Fruit fly (Drosophila melanogaster) whole organism, wandering third instar larva: ENCODE results near the gene CG43993.

Experiments used
- Abd-B ChIP-seq: fragments of >200 bp; optimal IDR thresholded peaks from 2 replicates; lab custom pipeline; 2017; ENCODE audit warnings: missing biosample characterization, missing genetic modification characterization
- CG32264 ChIP-seq: fragments of 200-800 bp; sonication (Bioruptor generic); optimal IDR thresholded peaks from 2 replicates; lab custom pipeline; 2016; ENCODE audit warnings: missing biosample characterization, missing genetic modification characterization
- CG9705 ChIP-seq: fragments of 200-800 bp; sonication (Bioruptor generic); optimal IDR thresholded peaks from 2 replicates; lab custom pipeline; 2018; ENCODE audit warnings: missing biosample characterization, mild to moderate bottlenecking, missing genetic modification characterization
- CrebA ChIP-seq: fragments of 200-800 bp; sonication (Bioruptor generic); optimal IDR thresholded peaks from 2 replicates; lab custom pipeline; 2016; ENCODE audit warnings: missing biosample characterization, mild to moderate bottlenecking, missing genetic modification characterization, borderline replicate concordance
- Dif ChIP-seq: fragments of 200-275, 200-300 bp; sonication (Bioruptor generic); optimal IDR thresholded peaks from 2 replicates; lab custom pipeline; 2018; ENCODE audit warnings: missing biosample characterization, missing genetic modification characterization; ENCODE audit not compliant: partially characterized antibody
- GATAd ChIP-seq: sonication (Bioruptor generic); optimal IDR thresholded peaks from 2 replicates; lab custom pipeline; 2016; ENCODE audit warnings: missing biosample characterization, missing genetic modification characterization
- HLH106 ChIP-seq: fragments of 200-800 bp; optimal IDR thresholded peaks from 3 replicates; lab custom pipeline; 2019; ENCODE audit warnings: missing biosample characterization, mild to moderate bottlenecking, missing genetic modification characterization, moderate library complexity
- Hnf4 ChIP-seq: fragments of 200-800 bp; sonication (Bioruptor generic); optimal IDR thresholded peaks from 2 replicates; lab custom pipeline; 2016; ENCODE audit warnings: missing biosample characterization, mild to moderate bottlenecking, missing genetic modification characterization
- Hr83 ChIP-seq: fragments of 200-300 bp; sonication (Bioruptor generic); optimal IDR thresholded peaks from 2 replicates; lab custom pipeline; 2016; ENCODE audit warnings: missing biosample characterization, mild to moderate bottlenecking, missing genetic modification characterization, moderate library complexity; ENCODE audit not compliant: poor library complexity, severe bottlenecking
- Jra ChIP-seq: sonication (Bioruptor generic); optimal IDR thresholded peaks from 2 replicates; lab custom pipeline; 2016; ENCODE audit warnings: missing biosample characterization, missing genetic modification characterization
- Myc ChIP-seq: fragments of >200 bp; optimal IDR thresholded peaks from 2 replicates; lab custom pipeline; 2017
- OdsH ChIP-seq: fragments of 200-800 bp; sonication (Bioruptor generic); optimal IDR thresholded peaks from 2 replicates; lab custom pipeline; 2016; ENCODE audit warnings: missing biosample characterization, mild to moderate bottlenecking, missing genetic modification characterization
- Rel ChIP-seq, 2 experiments: fragments of 200-800 bp; sonication (Bioruptor generic) in 1 of 2; optimal IDR thresholded peaks; 2 replicates in 1 of 2; 3 replicates in 1 of 2; lab custom pipeline; 2016 to 2019; ENCODE audit warnings: mild to moderate bottlenecking in 2 of 2, missing biosample characterization in 2 of 2, missing genetic modification characterization in 2 of 2, moderate library complexity in 1 of 2
- Sp1 ChIP-seq: fragments of 200-800 bp; sonication (Bioruptor generic); optimal IDR thresholded peaks from 3 replicates; lab custom pipeline; 2019; ENCODE audit warnings: missing biosample characterization, mild to moderate bottlenecking, missing genetic modification characterization, moderate library complexity
- Vsx2 ChIP-seq: fragments of 200-300, 225-300 bp; sonication (Bioruptor generic); optimal IDR thresholded peaks from 2 replicates; lab custom pipeline; 2018; ENCODE audit warnings: missing biosample characterization, missing genetic modification characterization; ENCODE audit not compliant: partially characterized antibody
- br ChIP-seq: fragments of 200-800 bp; sonication (Bioruptor generic); optimal IDR thresholded peaks from 2 replicates; lab custom pipeline; 2016; ENCODE audit warnings: missing biosample characterization, missing genetic modification characterization
- brk ChIP-seq: fragments of 200-800 bp; sonication (Bioruptor generic); optimal IDR thresholded peaks from 2 replicates; lab custom pipeline; 2016; ENCODE audit warnings: missing biosample characterization, mild to moderate bottlenecking, missing genetic modification characterization
- dl ChIP-seq, 2 experiments: fragments of 175-275, 200-275 bp in 1 of 2; fragments of 200-275 bp in 1 of 2; sonication (Bioruptor generic); optimal IDR thresholded peaks; lab custom pipeline; 2018; ENCODE audit warnings: mild to moderate bottlenecking in 2 of 2, missing biosample characterization in 2 of 2, missing genetic modification characterization in 2 of 2, moderate library complexity in 2 of 2; ENCODE audit not compliant: partially characterized antibody in 2 of 2, insufficient read depth in 1 of 2
- dmrt93B ChIP-seq: fragments of 200-800 bp; sonication (Bioruptor generic); optimal IDR thresholded peaks from 2 replicates; lab custom pipeline; 2018; ENCODE audit warnings: missing biosample characterization, mild to moderate bottlenecking, missing genetic modification characterization
- dsf ChIP-seq: sonication (Bioruptor generic); optimal IDR thresholded peaks from 2 replicates; lab custom pipeline; 2016; ENCODE audit warnings: missing biosample characterization, missing genetic modification characterization, borderline replicate concordance
- ey ChIP-seq: fragments of 200-800 bp; sonication (Bioruptor generic); optimal IDR thresholded peaks from 2 replicates; lab custom pipeline; 2016; ENCODE audit warnings: missing biosample characterization, missing genetic modification characterization
- foxo ChIP-seq, 2 experiments: fragments of 200-800 bp; sonication (Bioruptor generic); optimal IDR thresholded peaks; 2 replicates in 1 of 2; 3 replicates in 1 of 2; lab custom pipeline; 2016 to 2017; ENCODE audit warnings: missing biosample characterization in 2 of 2, missing genetic modification characterization in 2 of 2
- fru ChIP-seq: fragments of 200-800 bp; sonication (Bioruptor generic); optimal IDR thresholded peaks from 3 replicates; lab custom pipeline; 2016; ENCODE audit warnings: missing biosample characterization, mild to moderate bottlenecking, missing genetic modification characterization
- h ChIP-seq: fragments of 200-800 bp; sonication (Bioruptor generic); optimal IDR thresholded peaks from 3 replicates; lab custom pipeline; 2016; ENCODE audit warnings: missing biosample characterization, mild to moderate bottlenecking, missing genetic modification characterization
- lola ChIP-seq: fragments of >200 bp; optimal IDR thresholded peaks from 2 replicates; lab custom pipeline; 2017; ENCODE audit warnings: missing biosample characterization, missing genetic modification characterization
- pan ChIP-seq: fragments of >200 bp; optimal IDR thresholded peaks from 2 replicates; lab custom pipeline; 2017
- psq ChIP-seq: fragments of 200-800 bp; sonication (Bioruptor generic); optimal IDR thresholded peaks from 3 replicates; lab custom pipeline; 2017; ENCODE audit warnings: missing biosample characterization, mild to moderate bottlenecking, missing genetic modification characterization, moderate library complexity
- rgr ChIP-seq: fragments of 200-800 bp; sonication (Bioruptor generic); optimal IDR thresholded peaks from 3 replicates; lab custom pipeline; 2016; ENCODE audit warnings: missing biosample characterization, mild to moderate bottlenecking, missing genetic modification characterization
- sage ChIP-seq: fragments of 200-800 bp; sonication (Bioruptor generic); optimal IDR thresholded peaks from 2 replicates; lab custom pipeline; 2016; ENCODE audit warnings: missing biosample characterization, mild to moderate bottlenecking, missing genetic modification characterization
- sv ChIP-seq: fragments of 200-800 bp; sonication (Bioruptor generic); optimal IDR thresholded peaks from 3 replicates; lab custom pipeline; 2016; ENCODE audit warnings: missing biosample characterization, missing genetic modification characterization
- tai ChIP-seq: sonication (Bioruptor generic); optimal IDR thresholded peaks from 2 replicates; lab custom pipeline; 2016; ENCODE audit warnings: missing biosample characterization, missing genetic modification characterization
- usp ChIP-seq: fragments of >200 bp; optimal IDR thresholded peaks from 2 replicates; lab custom pipeline; 2017; ENCODE audit warnings: missing biosample characterization, missing genetic modification characterization
- woc ChIP-seq: sonication (Bioruptor generic); optimal IDR thresholded peaks from 2 replicates; lab custom pipeline; 2016; ENCODE audit warnings: missing biosample characterization, mild to moderate bottlenecking, missing genetic modification characterization

CG43993 gene

DNA sequence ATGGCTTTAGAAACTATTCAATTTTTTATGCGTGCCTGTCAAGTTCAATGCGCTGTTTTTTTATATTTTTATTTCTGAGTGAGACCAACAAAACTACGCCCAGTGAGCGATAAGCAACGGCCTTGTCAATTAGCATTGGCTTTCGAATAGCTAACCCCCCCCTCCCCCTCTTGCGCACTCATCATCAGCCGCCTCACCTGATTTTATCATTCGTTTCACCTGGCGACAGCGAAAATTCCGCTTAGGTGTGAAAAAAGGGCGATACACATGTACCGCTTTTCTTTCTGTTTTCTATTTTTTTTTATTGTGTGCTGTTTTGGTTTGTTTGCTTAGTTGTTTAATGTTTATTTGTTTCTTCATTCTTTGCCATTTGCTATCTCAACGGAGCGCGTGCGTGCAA lies 42.6 kb downstream of the CG43993 start:
- TF ChIP-seq Abd-B (GFP tag; lab: Kevin White, UChicago) (no peak), h (GFP tag; lab: Kevin White, UChicago) (no peak), br (GFP tag; lab: Kevin White, UChicago) (no peak), woc (GFP tag; lab: Kevin White, UChicago) (no peak), lola (no peak), Dif (GFP tag; lab: Kevin White, UChicago) (no peak), Rel (GFP tag; optimal IDR thresholded peaks at IDR 0.05; lab: Kevin White, UChicago) (no peak), Rel (tag; optimal IDR thresholded peaks at IDR 0.05; lab: Kevin White, UChicago) (no peak), sage (GFP tag; lab: Kevin White, UChicago) (no peak), Hr83 (GFP tag; lab: Kevin White, UChicago) (no peak), GATAd (GFP tag; lab: Kevin White, UChicago) (no peak), brk (GFP tag; lab: Kevin White, UChicago) (no peak), Myc (lab: Kevin White, UChicago) (no peak), Jra (no peak), Hnf4 (GFP tag; lab: Kevin White, UChicago) (no peak), CG9705 (GFP tag; lab: Kevin White, UChicago) (no peak)

dm6 chr3L:12076312-12076711 lies 44.0 kb downstream of the CG43993 start:
- TF ChIP-seq Abd-B (GFP tag; lab: Kevin White, UChicago) (no peak), foxo (GFP tag; optimal IDR thresholded peaks at IDR 0.05; lab: Kevin White, UChicago) (no peak), dsf (no peak), Myc (lab: Kevin White, UChicago) (no peak), sage (GFP tag; lab: Kevin White, UChicago) (no peak), usp (GFP tag; lab: Kevin White, UChicago) (no peak), sv (GFP tag; lab: Kevin White, UChicago) (no peak), psq (no peak), pan (no peak), CG9705 (GFP tag; lab: Kevin White, UChicago) (no peak), tai (no peak), Jra (no peak), Hr83 (GFP tag; lab: Kevin White, UChicago) (no peak), Vsx2 (no peak), CG32264 (GFP tag; lab: Kevin White, UChicago) (no peak), GATAd (GFP tag; lab: Kevin White, UChicago) (no peak), fru (GFP tag; lab: Kevin White, UChicago) (no peak)

DNA sequence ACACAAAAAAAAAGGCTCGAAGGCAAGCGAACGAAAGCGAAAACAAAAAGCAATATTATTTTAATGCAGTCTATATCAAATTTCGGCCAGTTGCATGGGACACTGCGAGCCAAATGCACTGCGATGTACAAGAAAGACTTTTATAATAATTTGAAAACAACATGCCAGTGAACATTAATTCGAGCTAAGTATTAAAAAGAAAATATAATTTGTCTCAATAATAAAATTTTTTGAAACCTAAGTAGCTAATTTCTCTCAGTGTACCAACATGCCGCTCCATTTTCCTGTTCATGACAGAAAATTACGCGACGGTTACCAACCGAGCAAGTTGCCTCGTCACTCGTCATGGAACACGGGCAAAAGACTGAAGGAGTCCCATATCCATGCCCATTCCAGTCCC lies 45.0 kb downstream of the CG43993 start:
- TF ChIP-seq CrebA (GFP tag; lab: Kevin White, UChicago): no peak
- peak; percentile 27 for TF ChIP-seq brk (GFP tag; lab: Kevin White, UChicago)
- TF ChIP-seq fru (GFP tag; lab: Kevin White, UChicago): peak; percentile 74
- TF ChIP-seq dl (GFP tag; optimal IDR thresholded peaks at IDR 0.05; lab: Kevin White, UChicago; ENCODE audit: insufficient read depth in 1 of 2, partially characterized antibody in 2 of 2): no peak
- peak; percentile 51 for TF ChIP-seq woc (GFP tag; lab: Kevin White, UChicago)
- no peak for TF ChIP-seq dsf
- peak; percentile 80 for TF ChIP-seq h (GFP tag; lab: Kevin White, UChicago)
- TF ChIP-seq Hnf4 (GFP tag; lab: Kevin White, UChicago): peak; percentile 36
- TF ChIP-seq pan: no peak
- peak; percentile 62 for TF ChIP-seq Sp1 (GFP tag; lab: Kevin White, UChicago)
- TF ChIP-seq OdsH (GFP tag; lab: Kevin White, UChicago): peak; percentile 62
- peak; percentile 29 for TF ChIP-seq sv (GFP tag; lab: Kevin White, UChicago)
- peak in 1 of 2 experiments; percentile 71 for TF ChIP-seq foxo (GFP tag; optimal IDR thresholded peaks at IDR 0.05; lab: Kevin White, UChicago)
- TF ChIP-seq ey: peak; percentile 71
- peak; percentile 50 for TF ChIP-seq br (GFP tag; lab: Kevin White, UChicago)
- TF ChIP-seq rgr: peak; percentile 73
- peak; percentile 56 for TF ChIP-seq Rel (GFP tag; optimal IDR thresholded peaks at IDR 0.05; lab: Kevin White, UChicago)
- TF ChIP-seq Rel (tag; optimal IDR thresholded peaks at IDR 0.05; lab: Kevin White, UChicago): no peak
- no peak for TF ChIP-seq Vsx2
- TF ChIP-seq HLH106 (tag; lab: Kevin White, UChicago): peak; percentile 66
- peak; percentile 27 for TF ChIP-seq dmrt93B (GFP tag; lab: Kevin White, UChicago)
- TF ChIP-seq psq: peak; percentile 66
- TF ChIP-seq, all 38 proteins: peak for 16
